Fruit fly (Drosophila melanogaster) whole organism, embryonic: Measurements from ENCODE around the gene CG13700.
A peak's percentile ranks its signal among the peaks of the same experiment; 100 is the strongest.

ENCODE experiments used
- Antp ChIP-seq: fragments of 200-800 bp; sonication (Bioruptor generic); optimal IDR thresholded peaks from 3 replicates; lab custom pipeline; 2016; ENCODE audit warnings: missing biosample characterization, missing genetic modification characterization
- CG10431 ChIP-seq: fragments of 200-800 bp; sonication (Bioruptor generic); optimal IDR thresholded peaks from 3 replicates; lab custom pipeline; 2018; ENCODE audit warnings: missing biosample characterization, mild to moderate bottlenecking, missing genetic modification characterization
- CG10979 ChIP-seq: fragments of 200-800 bp; sonication (Bioruptor generic); optimal IDR thresholded peaks from 2 replicates; lab custom pipeline; 2018; ENCODE audit warnings: missing biosample characterization, mild to moderate bottlenecking, missing genetic modification characterization, moderate library complexity
- CG11093 ChIP-seq: fragments of 200-800 bp; sonication (Bioruptor generic); IDR thresholded peaks from 3 replicates; pipeline ENCODE4 v1.3.6; 2022; ENCODE audit warnings: missing biosample characterization, missing genetic modification characterization
- CG11695 ChIP-seq: fragments of 200-800 bp; sonication (Bioruptor generic); IDR thresholded peaks from 3 replicates; pipeline ENCODE4 v1.3.6; 2022; ENCODE audit warnings: missing biosample characterization, missing genetic modification characterization
- CG13624 ChIP-seq: fragments of 200-800 bp; sonication (Bioruptor generic); optimal IDR thresholded peaks from 2 replicates; lab custom pipeline; 2016; ENCODE audit warnings: missing biosample characterization, missing genetic modification characterization
- CG1647 ChIP-seq: fragments of 200-800 bp; sonication (Bioruptor generic); optimal IDR thresholded peaks from 3 replicates; lab custom pipeline; 2016; ENCODE audit warnings: missing biosample characterization, missing genetic modification characterization
- CG16779 ChIP-seq: fragments of 200-800 bp; sonication (Bioruptor generic); IDR thresholded peaks from 2 replicates; pipeline ENCODE4 v1.3.6; 2022; ENCODE audit warnings: missing biosample characterization, missing genetic modification characterization
- CG17361 ChIP-seq: fragments of 200-800 bp; sonication (Bioruptor generic); IDR thresholded peaks from 3 replicates; pipeline ENCODE4 v1.3.6; 2022; ENCODE audit warnings: missing biosample characterization, missing genetic modification characterization
- CG17568 ChIP-seq: fragments of 200-800 bp; sonication (Bioruptor generic); optimal IDR thresholded peaks from 2 replicates; lab custom pipeline; 2018; ENCODE audit warnings: missing biosample characterization, mild to moderate bottlenecking, missing genetic modification characterization, moderate library complexity
- CG17802 ChIP-seq: fragments of 200-800 bp; sonication (Bioruptor generic); optimal IDR thresholded peaks from 2 replicates; lab custom pipeline; 2018; ENCODE audit warnings: missing biosample characterization, mild to moderate bottlenecking, missing genetic modification characterization, moderate library complexity
- CG2199 ChIP-seq: fragments of 200-800 bp; sonication (Bioruptor generic); IDR thresholded peaks from 3 replicates; pipeline ENCODE4 v1.3.6; 2022; ENCODE audit warnings: missing biosample characterization, missing genetic modification characterization
- CG30403 ChIP-seq: fragments of 200-800 bp; sonication (Bioruptor generic); optimal IDR thresholded peaks from 3 replicates; lab custom pipeline; 2016; ENCODE audit warnings: missing biosample characterization, missing genetic modification characterization
- CG3065 ChIP-seq: fragments of 200-800 bp; sonication (Bioruptor generic); optimal IDR thresholded peaks from 2 replicates; lab custom pipeline; 2016; ENCODE audit warnings: missing biosample characterization, missing genetic modification characterization
- CG7745 ChIP-seq: fragments of 200-800 bp; sonication (Bioruptor generic); optimal IDR thresholded peaks from 2 replicates; lab custom pipeline; 2018; ENCODE audit warnings: missing biosample characterization, mild to moderate bottlenecking, missing genetic modification characterization, moderate library complexity
- CG7963 ChIP-seq: fragments of 200-800 bp; sonication (Bioruptor generic); IDR thresholded peaks from 3 replicates; pipeline ENCODE4 v1.3.6; 2022; ENCODE audit warnings: missing biosample characterization, missing genetic modification characterization; ENCODE audit not compliant: partially characterized antibody
- CG8290 ChIP-seq, 3 experiments: fragments of 200-800 bp; sonication (Bioruptor generic); optimal IDR thresholded peaks; 2 replicates each; lab custom pipeline; 2016 to 2019; ENCODE audit warnings: missing biosample characterization in 3 of 3, missing genetic modification characterization in 3 of 3, mild to moderate bottlenecking in 2 of 3, moderate library complexity in 1 of 3
- CkIIα-i1 ChIP-seq: fragments of 200-800 bp; sonication (Bioruptor generic); IDR thresholded peaks from 2 replicates; pipeline ENCODE4 v1.3.6; 2022; ENCODE audit warnings: missing biosample characterization, missing genetic modification characterization
- Dip2 ChIP-seq: fragments of 200-800 bp; sonication (Bioruptor generic); IDR thresholded peaks from 2 replicates; pipeline ENCODE4 v1.3.6; 2022; ENCODE audit warnings: missing biosample characterization, missing genetic modification characterization
- Dip3 ChIP-seq: fragments of 200-800 bp; sonication (Bioruptor generic); optimal IDR thresholded peaks from 3 replicates; lab custom pipeline; 2016; ENCODE audit warnings: missing biosample characterization, missing genetic modification characterization
- Ets97D ChIP-seq: fragments of 200-800 bp; sonication (Bioruptor generic); optimal IDR thresholded peaks from 3 replicates; lab custom pipeline; 2016; ENCODE audit warnings: missing biosample characterization, missing genetic modification characterization
- Hmx ChIP-seq: fragments of 200-800 bp; sonication (Bioruptor generic); optimal IDR thresholded peaks from 2 replicates; lab custom pipeline; 2016; ENCODE audit warnings: missing biosample characterization, missing genetic modification characterization
- Nf-YB ChIP-seq: fragments of 200-800 bp; sonication (Bioruptor generic); optimal IDR thresholded peaks from 3 replicates; lab custom pipeline; 2019; ENCODE audit warnings: missing biosample characterization, mild to moderate bottlenecking, missing genetic modification characterization, moderate library complexity
- Xbp1 ChIP-seq: fragments of 200-800 bp; sonication (Bioruptor generic); optimal IDR thresholded peaks from 3 replicates; lab custom pipeline; 2016; ENCODE audit warnings: missing biosample characterization, mild to moderate bottlenecking, missing genetic modification characterization
- YL-1 ChIP-seq: fragments of 200-800 bp; sonication (Bioruptor generic); optimal IDR thresholded peaks from 3 replicates; lab custom pipeline; 2017; ENCODE audit warnings: missing biosample characterization, mild to moderate bottlenecking, missing genetic modification characterization
- az2 ChIP-seq: fragments of 200-800 bp; sonication (Bioruptor generic); optimal IDR thresholded peaks from 3 replicates; lab custom pipeline; 2016; ENCODE audit warnings: missing biosample characterization, missing genetic modification characterization
- br ChIP-seq: fragments of >200 bp; optimal IDR thresholded peaks from 2 replicates; lab custom pipeline; 2017
- btn ChIP-seq: fragments of 200-800 bp; sonication (Bioruptor generic); optimal IDR thresholded peaks from 2 replicates; lab custom pipeline; 2016; ENCODE audit warnings: missing biosample characterization, missing genetic modification characterization
- cg ChIP-seq: fragments of 200-800 bp; sonication (Bioruptor generic); optimal IDR thresholded peaks from 3 replicates; lab custom pipeline; 2019; ENCODE audit warnings: missing biosample characterization, mild to moderate bottlenecking, missing genetic modification characterization, moderate library complexity
- chif ChIP-seq, 2 experiments: fragments of 200-800 bp; sonication (Bioruptor generic); optimal IDR thresholded peaks; 3 replicates each; lab custom pipeline; 2016; ENCODE audit warnings: missing biosample characterization in 2 of 2, missing genetic modification characterization in 2 of 2
- chinmo ChIP-seq: fragments of 200-800 bp; sonication (Bioruptor generic); IDR thresholded peaks from 4 replicates; pipeline ENCODE4 v1.3.6; 2022; ENCODE audit warnings: missing biosample characterization, missing genetic modification characterization; ENCODE audit not compliant: partially characterized antibody
- chm ChIP-seq: fragments of 200-800 bp; sonication (Bioruptor generic); IDR thresholded peaks from 2 replicates; pipeline ENCODE4 v1.3.6; 2022; ENCODE audit warnings: missing biosample characterization, missing genetic modification characterization
- cwo ChIP-seq: fragments of 200-800 bp; sonication (Bioruptor generic); optimal IDR thresholded peaks from 3 replicates; lab custom pipeline; 2017; ENCODE audit warnings: missing biosample characterization, missing genetic modification characterization, mild to moderate bottlenecking, moderate library complexity, missing genetic modification reagents
- dmrt11E ChIP-seq: fragments of 200-800 bp; sonication (Bioruptor generic); optimal IDR thresholded peaks from 3 replicates; lab custom pipeline; 2018; ENCODE audit warnings: missing biosample characterization, mild to moderate bottlenecking, missing genetic modification characterization, moderate library complexity
- dpn ChIP-seq, 2 experiments: fragments of 200-800 bp; sonication (Bioruptor generic); optimal IDR thresholded peaks; 3 replicates each; lab custom pipeline; 2016; ENCODE audit warnings: missing biosample characterization in 2 of 2, missing genetic modification characterization in 2 of 2
- exex ChIP-seq: fragments of 200-800 bp; sonication (Bioruptor generic); optimal IDR thresholded peaks from 4 replicates; lab custom pipeline; 2018; ENCODE audit warnings: missing biosample characterization, mild to moderate bottlenecking, missing genetic modification characterization, moderate library complexity
- fru ChIP-seq: fragments of >200 bp; optimal IDR thresholded peaks from 2 replicates; lab custom pipeline; 2017
- grn ChIP-seq: fragments of 200-800 bp; sonication (Bioruptor generic); optimal IDR thresholded peaks from 3 replicates; lab custom pipeline; 2017; ENCODE audit warnings: missing biosample characterization, missing genetic modification characterization
- jigr1 ChIP-seq: fragments of 200-800 bp; sonication (Bioruptor generic); IDR thresholded peaks from 3 replicates; pipeline ENCODE4 v1.3.6; 2022; ENCODE audit warnings: missing biosample characterization, missing genetic modification characterization
- jumu ChIP-seq: fragments of 200-800 bp; sonication (Bioruptor generic); optimal IDR thresholded peaks from 3 replicates; lab custom pipeline; 2016; ENCODE audit warnings: missing biosample characterization, missing genetic modification characterization
- luna ChIP-seq: fragments of 200-800 bp; sonication (Bioruptor generic); optimal IDR thresholded peaks from 2 replicates; lab custom pipeline; 2016; ENCODE audit warnings: missing biosample characterization, missing genetic modification characterization
- nerfin-1 ChIP-seq: fragments of 200-800 bp; sonication (Bioruptor generic); optimal IDR thresholded peaks from 3 replicates; lab custom pipeline; 2019; ENCODE audit warnings: missing biosample characterization, mild to moderate bottlenecking, missing genetic modification characterization, moderate library complexity
- psq ChIP-seq: fragments of 200-800 bp; sonication (Bioruptor generic); optimal IDR thresholded peaks from 2 replicates; lab custom pipeline; 2017; ENCODE audit warnings: missing biosample characterization, missing genetic modification characterization
- rib ChIP-seq: fragments of 200-800 bp; sonication (Bioruptor generic); IDR thresholded peaks from 2 replicates; pipeline ENCODE4 v1.3.6; 2022; ENCODE audit warnings: missing biosample characterization, missing genetic modification characterization
- sd ChIP-seq: fragments of 200-800 bp; sonication (Bioruptor generic); optimal IDR thresholded peaks from 3 replicates; lab custom pipeline; 2018; ENCODE audit warnings: missing biosample characterization, mild to moderate bottlenecking, missing genetic modification characterization, moderate library complexity
- sim ChIP-seq: fragments of 200-800 bp; sonication (Bioruptor generic); IDR thresholded peaks from 2 replicates; pipeline ENCODE4 v1.3.6; 2022; ENCODE audit warnings: missing biosample characterization, missing genetic modification characterization
- stc ChIP-seq: fragments of 200-800 bp; sonication (Bioruptor generic); IDR thresholded peaks from 2 replicates; pipeline ENCODE4 v1.3.6; 2022; ENCODE audit warnings: missing biosample characterization, missing genetic modification characterization
- trh ChIP-seq: fragments of 200-800 bp; sonication (Bioruptor generic); optimal IDR thresholded peaks from 2 replicates; lab custom pipeline; 2016; ENCODE audit warnings: missing biosample characterization, missing genetic modification characterization
- tx ChIP-seq: fragments of 200-800 bp; sonication (Bioruptor generic); optimal IDR thresholded peaks from 2 replicates; lab custom pipeline; 2016; ENCODE audit warnings: missing biosample characterization, missing genetic modification characterization
- vfl ChIP-seq: fragments of 200-800 bp; sonication (Bioruptor generic); optimal IDR thresholded peaks from 2 replicates; lab custom pipeline; 2016; ENCODE audit warnings: missing biosample characterization, missing genetic modification characterization
- yki ChIP-seq: fragments of >200 bp; optimal IDR thresholded peaks from 3 replicates; lab custom pipeline; 2018
- zf30C ChIP-seq: fragments of 200-800 bp; sonication (Bioruptor generic); optimal IDR thresholded peaks from 3 replicates; lab custom pipeline; 2018; ENCODE audit warnings: missing biosample characterization, mild to moderate bottlenecking, missing genetic modification characterization

Gene CG13700

dm6 chr3L:18250652-18251051, 50.4 kb downstream of the CG13700 start (continued):
- TF ChIP-seq Xbp1 (GFP tag; lab: Kevin White, UChicago) (peak; percentile 52), CG7745 (tag; lab: Kevin White, UChicago) (peak; percentile 17), CG2199 (GFP tag; lab: Robert Waterston, UW) (no peak), chm (GFP tag; lab: Robert Waterston, UW) (peak; percentile 78; the same call in 1 of the 2 replicates), nerfin-1 (tag; lab: Kevin White, UChicago) (peak; percentile 46), vfl (GFP tag; lab: Kevin White, UChicago) (no peak), CG1647 (GFP tag; lab: Kevin White, UChicago) (no peak), jumu (no peak), dpn (GFP tag; optimal IDR thresholded peaks at IDR 0.05; lab: Kevin White, UChicago) (peak in 1 of 2 experiments; percentile 41), Nf-YB (GFP tag; lab: Kevin White, UChicago) (peak; percentile 31), psq (GFP tag; lab: Kevin White, UChicago) (peak; percentile 10), chinmo (GFP tag; lab: Robert Waterston, UW) (no peak), dmrt11E (tag; lab: Kevin White, UChicago) (peak; percentile 92), CG30403 (GFP tag; lab: Kevin White, UChicago) (peak; percentile 22), Ets97D (GFP tag; lab: Kevin White, UChicago) (no peak), CG8290 (GFP tag; optimal IDR thresholded peaks at IDR 0.05; lab: Kevin White, UChicago) (peak; percentile 20), CG8290 (tag; optimal IDR thresholded peaks at IDR 0.05; lab: Kevin White, UChicago) (no peak), rib (GFP tag; lab: Robert Waterston, UW) (no peak), CG17361 (GFP tag; lab: Robert Waterston, UW) (peak; percentile 75), luna (GFP tag; lab: Kevin White, UChicago) (no peak), YL-1 (GFP tag; lab: Kevin White, UChicago) (no peak), fru (lab: Kevin White, UChicago) (no peak), exex (no peak), CG10979 (tag; lab: Kevin White, UChicago) (peak; percentile 85), CG16779 (GFP tag; lab: Robert Waterston, UW) (no peak), CG13624 (GFP tag; lab: Kevin White, UChicago) (no peak), chif (GFP tag; optimal IDR thresholded peaks at IDR 0.05; lab: Kevin White, UChicago) (peak in 1 of 2 experiments; percentile 11), CG3065 (GFP tag; lab: Kevin White, UChicago) (no peak), jigr1 (GFP tag; lab: Robert Waterston, UW) (no peak), sd (tag; lab: Kevin White, UChicago) (no peak), CG10431 (GFP tag; lab: Kevin White, UChicago) (peak; percentile 10), stc (GFP tag; lab: Robert Waterston, UW) (peak; percentile 66; the same call in 1 of the 2 replicates), CG17802 (tag; lab: Kevin White, UChicago) (no peak), cg (no peak), CkIIα-i1 (GFP tag; lab: Robert Waterston, UW) (no peak), yki (lab: Kevin White, UChicago) (no peak), tx (GFP tag; lab: Kevin White, UChicago) (no peak), grn (GFP tag; lab: Kevin White, UChicago) (no peak), az2 (peak; percentile 71), CG17568 (GFP tag; lab: Kevin White, UChicago) (no peak), CG11093 (peak; percentile 57; the same call in 1 of the 3 replicates), Hmx (GFP tag; lab: Kevin White, UChicago) (no peak), CG11695 (GFP tag; lab: Robert Waterston, UW) (peak; percentile 46; the same call in 1 of the 3 replicates), Dip3 (GFP tag; lab: Kevin White, UChicago) (no peak), Dip2 (no peak), Antp (GFP tag; lab: Kevin White, UChicago) (no peak), zf30C (no peak), sim (GFP tag; lab: Robert Waterston, UW) (peak; percentile 54; the same call in 1 of the 2 replicates), CG7963 (GFP tag; lab: Robert Waterston, UW) (no peak), cwo (GFP tag; lab: Kevin White, UChicago) (no peak), btn (GFP tag; lab: Kevin White, UChicago) (no peak), trh (GFP tag; lab: Kevin White, UChicago) (no peak), br (lab: Kevin White, UChicago) (no peak)
